Worm (Caenorhabditis elegans): ENCODE measurements around the gene nhl-1.

The nhl-1 gene

ce11 chrIII:9109172-9109571, 44.5 kb downstream of the nhl-1 start, which contains the start of gene cya-1:
cya-1 (minus strand) TSS chrIII:9109272.
- no peak for TF ChIP-seq mbf-1 (tag; optimal IDR thresholded peaks at IDR 0.05)
- TF ChIP-seq F13H6.1 (tag; optimal IDR thresholded peaks at IDR 0.05): no peak
- TF ChIP-seq nhr-12 (tag; optimal IDR thresholded peaks at IDR 0.05): no peak
- TF ChIP-seq unc-55 (GFP tag; optimal IDR thresholded peaks at IDR 0.05): no peak
- no peak for TF ChIP-seq lsy-2 (tag; optimal IDR thresholded peaks at IDR 0.05)
- TF ChIP-seq nhr-129 (tag; optimal IDR thresholded peaks at IDR 0.05): no peak
- no peak for TF ChIP-seq ztf-1 (GFP tag; conservative IDR thresholded peaks at IDR 0.05)
- no peak for TF ChIP-seq blmp-1 (tag; optimal IDR thresholded peaks at IDR 0.05; ENCODE audit: insufficient read depth)
- no peak for TF ChIP-seq skn-1 (tag; optimal IDR thresholded peaks at IDR 0.05)
- no peak for TF ChIP-seq fos-1 (tag; optimal IDR thresholded peaks at IDR 0.05)
- no peak for TF ChIP-seq nhr-237 (tag; optimal IDR thresholded peaks at IDR 0.05)
- no peak for TF ChIP-seq gmeb-1 (tag; optimal IDR thresholded peaks at IDR 0.05)
- no peak for TF ChIP-seq ztf-4 (tag; optimal IDR thresholded peaks at IDR 0.05)
- no peak for TF ChIP-seq lin-11 (tag; optimal IDR thresholded peaks at IDR 0.05)
- TF ChIP-seq ceh-16 (tag; optimal IDR thresholded peaks at IDR 0.05): no peak
- TF ChIP-seq elt-3 (tag; optimal IDR thresholded peaks at IDR 0.05): no peak
- no peak for TF ChIP-seq snpc-4 (tag; optimal IDR thresholded peaks at IDR 0.05)
- TF ChIP-seq ztf-11 (tag; optimal IDR thresholded peaks at IDR 0.05): no peak
- no peak for TF ChIP-seq Y55F3AM.14 (GFP tag; optimal IDR thresholded peaks at IDR 0.05)
- TF ChIP-seq sma-9 (GFP tag; optimal IDR thresholded peaks at IDR 0.05): no peak
- TF ChIP-seq sma-9 (tag; optimal IDR thresholded peaks at IDR 0.05): no peak

- TF ChIP-seq lin-39 (tag; optimal IDR thresholded peaks at IDR 0.05) (no peak), sma-3 (GFP tag; optimal IDR thresholded peaks at IDR 0.05) (no peak), ceh-82 (tag; optimal IDR thresholded peaks at IDR 0.05) (no peak), blmp-1 (tag; optimal IDR thresholded peaks at IDR 0.05; ENCODE audit: insufficient read depth) (no peak), nhr-237 (tag; optimal IDR thresholded peaks at IDR 0.05) (no peak), mbf-1 (tag; optimal IDR thresholded peaks at IDR 0.05) (no peak), nhr-77 (tag; optimal IDR thresholded peaks at IDR 0.05) (no peak), unc-55 (GFP tag; optimal IDR thresholded peaks at IDR 0.05) (no peak), nhr-11 (tag; optimal IDR thresholded peaks at IDR 0.05) (no peak)
These were observed 48.1 kb downstream of the nhl-1 start for ce11 chrIII:9105653-9106052.

DNA sequence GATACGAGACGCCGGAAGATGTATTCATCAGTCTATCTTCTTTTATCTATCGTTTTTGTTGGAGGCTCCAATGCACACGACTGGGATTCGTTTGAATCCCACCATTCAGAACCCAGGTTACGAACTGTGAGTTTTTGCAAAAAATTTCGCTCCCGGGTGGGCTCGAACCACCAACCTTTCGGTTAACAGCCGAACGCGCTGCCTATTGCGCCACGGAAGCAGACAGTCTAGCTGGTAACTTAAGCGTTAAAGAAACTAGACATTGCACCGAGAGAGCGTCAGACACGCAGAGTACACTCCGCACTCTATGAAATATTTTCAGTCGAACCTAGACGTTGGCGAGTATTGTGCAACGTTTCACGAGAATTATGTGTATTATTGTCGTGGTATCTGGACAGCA, 49.6 kb downstream of the nhl-1 start:
- no peak for TF ChIP-seq lin-13 (GFP tag; optimal IDR thresholded peaks at IDR 0.05)
- TF ChIP-seq sma-3 (GFP tag; optimal IDR thresholded peaks at IDR 0.05): peak; percentile 4
- TF ChIP-seq nhr-129 (tag; optimal IDR thresholded peaks at IDR 0.05): peak; percentile 75
- TF ChIP-seq ceh-16 (tag; optimal IDR thresholded peaks at IDR 0.05): no peak
- no peak for TF ChIP-seq ztf-4 (tag; optimal IDR thresholded peaks at IDR 0.05)
- TF ChIP-seq ztf-11 (tag; optimal IDR thresholded peaks at IDR 0.05): no peak
- no peak for TF ChIP-seq skn-1 (tag; optimal IDR thresholded peaks at IDR 0.05)
- TF ChIP-seq aly-2 (tag; optimal IDR thresholded peaks at IDR 0.05): no peak
- TF ChIP-seq zag-1 (tag; optimal IDR thresholded peaks at IDR 0.05): no peak
- TF ChIP-seq lin-39 (tag; optimal IDR thresholded peaks at IDR 0.05): no peak
- TF ChIP-seq nhr-12 (tag; optimal IDR thresholded peaks at IDR 0.05): no peak
- no peak for TF ChIP-seq ceh-82 (tag; optimal IDR thresholded peaks at IDR 0.05)
- TF ChIP-seq gmeb-1 (tag; optimal IDR thresholded peaks at IDR 0.05): peak; percentile 56
- peak; percentile 27 for TF ChIP-seq sma-9 (GFP tag; optimal IDR thresholded peaks at IDR 0.05)
- no peak for TF ChIP-seq sma-9 (tag; optimal IDR thresholded peaks at IDR 0.05)
- TF ChIP-seq egl-27 (tag; optimal IDR thresholded peaks at IDR 0.05): no peak
- TF ChIP-seq elt-3 (tag; optimal IDR thresholded peaks at IDR 0.05): no peak
- TF ChIP-seq C34F6.9 (tag; optimal IDR thresholded peaks at IDR 0.05): no peak
- TF ChIP-seq nhr-11 (tag; optimal IDR thresholded peaks at IDR 0.05): no peak
- TF ChIP-seq lin-11 (tag; optimal IDR thresholded peaks at IDR 0.05): no peak
- TF ChIP-seq peb-1 (tag; optimal IDR thresholded peaks at IDR 0.05): no peak
- TF ChIP-seq unc-55 (GFP tag; optimal IDR thresholded peaks at IDR 0.05): peak; percentile 57
- TF ChIP-seq fos-1 (tag; optimal IDR thresholded peaks at IDR 0.05): peak; percentile 13
- peak; percentile 9 for TF ChIP-seq Y55F3AM.14 (GFP tag; optimal IDR thresholded peaks at IDR 0.05)
- peak; percentile 23 for TF ChIP-seq F13H6.1 (tag; optimal IDR thresholded peaks at IDR 0.05)
- TF ChIP-seq crh-2 (tag; optimal IDR thresholded peaks at IDR 0.05): no peak
- no peak for TF ChIP-seq dmd-4 (tag; optimal IDR thresholded peaks at IDR 0.05)
- no peak for TF ChIP-seq R02D3.7 (tag; optimal IDR thresholded peaks at IDR 0.05)

ce11 chrIII:9103643-9104042, 50.1 kb downstream of the nhl-1 start, which contains the start of gene dos-1:
dos-1 (plus strand) TSS chrIII:9103943.
- TF ChIP-seq nhr-129 (tag; optimal IDR thresholded peaks at IDR 0.05) (no peak), lin-11 (tag; optimal IDR thresholded peaks at IDR 0.05) (no peak), nhr-237 (tag; optimal IDR thresholded peaks at IDR 0.05) (no peak), elt-1 (tag; optimal IDR thresholded peaks at IDR 0.05) (no peak), nhr-25 (tag; optimal IDR thresholded peaks at IDR 0.05) (no peak), ztf-1 (GFP tag; conservative IDR thresholded peaks at IDR 0.05) (no peak), ZK546.5 (tag; optimal IDR thresholded peaks at IDR 0.05) (no peak), mbf-1 (tag; optimal IDR thresholded peaks at IDR 0.05) (no peak), unc-55 (GFP tag; optimal IDR thresholded peaks at IDR 0.05) (no peak), egl-27 (tag; optimal IDR thresholded peaks at IDR 0.05) (no peak), C34F6.9 (tag; optimal IDR thresholded peaks at IDR 0.05) (no peak), ceh-82 (tag; optimal IDR thresholded peaks at IDR 0.05) (no peak), dmd-4 (tag; optimal IDR thresholded peaks at IDR 0.05) (no peak), Y55F3AM.14 (GFP tag; optimal IDR thresholded peaks at IDR 0.05) (no peak)

All from whole organism, L2 larva.